Worm (Caenorhabditis elegans): Measurements from ENCODE around the gene szy-2.

DNA sequence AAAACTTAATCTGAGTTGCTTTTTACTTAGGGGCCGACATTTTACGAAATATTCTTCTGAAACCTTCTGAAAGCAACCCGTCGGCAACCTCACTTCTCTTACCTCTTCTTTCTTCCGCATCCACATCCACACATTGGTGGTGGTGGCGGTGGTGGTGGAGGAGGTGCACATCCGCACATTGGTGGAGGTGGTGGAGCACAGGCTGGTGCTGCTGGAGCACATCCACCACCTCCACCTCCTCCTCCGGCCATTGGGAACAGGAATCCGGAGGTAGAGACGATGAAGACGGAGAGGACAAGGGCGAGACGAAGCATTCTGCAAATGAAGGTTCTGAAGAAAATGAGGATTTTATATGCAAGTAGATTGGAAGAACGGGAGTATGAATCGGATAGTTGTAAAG, 42.6 kb upstream of the szy-2 start, which contains the start of gene grl-22:
- TF ChIP-seq pha-4 (tag; optimal IDR thresholded peaks at IDR 0.05) (no peak), nhr-12 (tag; optimal IDR thresholded peaks at IDR 0.05) (no peak), snpc-4 (tag; optimal IDR thresholded peaks at IDR 0.05) (no peak), ztf-4 (tag; optimal IDR thresholded peaks at IDR 0.05) (no peak), elt-2 (tag; optimal IDR thresholded peaks at IDR 0.05) (no peak), zag-1 (tag; optimal IDR thresholded peaks at IDR 0.05) (no peak), elt-3 (tag; optimal IDR thresholded peaks at IDR 0.05) (no peak), nfya-1 (tag; optimal IDR thresholded peaks at IDR 0.05; ENCODE audit: insufficient read depth) (no peak), R02D3.7 (tag; optimal IDR thresholded peaks at IDR 0.05) (no peak), elt-1 (tag; optimal IDR thresholded peaks at IDR 0.05) (no peak), nhr-28 (tag; optimal IDR thresholded peaks at IDR 0.05) (no peak), ztf-11 (tag; optimal IDR thresholded peaks at IDR 0.05) (no peak), ama-1 (optimal IDR thresholded peaks at IDR 0.05) (no peak), unc-39 (tag; optimal IDR thresholded peaks at IDR 0.05) (no peak)
